Worm (Caenorhabditis elegans) whole organism, late embryonic: Measurements from ENCODE around the gene Y47D3B.3.

ENCODE experiments used
- C08G9.2 ChIP-seq: sonication (generic microtip); optimal IDR thresholded peaks from 2 replicates; lab custom pipeline; 2016; ENCODE audit warnings: mild to moderate bottlenecking, missing genetic modification characterization, moderate library complexity, missing compliant biosample characterization
- F13H6.1 ChIP-seq: sonication (generic microtip); optimal IDR thresholded peaks from 2 replicates; lab custom pipeline; 2016; ENCODE audit warnings: missing genetic modification characterization, missing compliant biosample characterization
- K09A11.1 ChIP-seq: sonication (generic microtip); optimal IDR thresholded peaks from 2 replicates; lab custom pipeline; 2017; ENCODE audit warnings: antibody characterized with exemption, mild to moderate bottlenecking, missing genetic modification characterization, missing compliant biosample characterization; ENCODE audit not compliant: insufficient read depth
- ama-1 ChIP-seq: fragments of 150-350 bp; optimal IDR thresholded peaks from 2 replicates; lab custom pipeline; 2014
- ceh-14 ChIP-seq: sonication (generic microtip); optimal IDR thresholded peaks from 2 replicates; lab custom pipeline; 2016; ENCODE audit warnings: missing genotype, missing genetic modification characterization, missing compliant biosample characterization
- elt-2 ChIP-seq: sonication (generic microtip); optimal IDR thresholded peaks from 2 replicates; lab custom pipeline; 2016; ENCODE audit warnings: missing genetic modification reagents, missing genetic modification characterization, missing compliant biosample characterization
- fkh-10 ChIP-seq: fragments of 150-350 bp; optimal IDR thresholded peaks from 2 replicates; lab custom pipeline; 2014; ENCODE audit warnings: missing biosample characterization, missing genetic modification reagents, missing genetic modification characterization
- pha-4 ChIP-seq: fragments of 150-350 bp; optimal IDR thresholded peaks from 2 replicates; lab custom pipeline; 2018; ENCODE audit warnings: missing biosample characterization, missing genetic modification reagents, missing genetic modification characterization
- unc-42 ChIP-seq: sonication (generic microtip); optimal IDR thresholded peaks from 2 replicates; lab custom pipeline; 2016; ENCODE audit warnings: missing genotype, missing genetic modification characterization, missing compliant biosample characterization

- TF ChIP-seq F13H6.1 (tag; lab: Kevin White, UChicago) (no peak), unc-42 (tag; lab: Kevin White, UChicago) (no peak), C08G9.2 (tag; lab: Kevin White, UChicago) (no peak), elt-2 (tag; lab: Kevin White, UChicago) (no peak), fkh-10 (GFP tag; lab: Kevin White, UChicago) (no peak), K09A11.1 (tag; lab: Kevin White, UChicago) (no peak), ceh-14 (tag; lab: Kevin White, UChicago) (no peak), pha-4 (tag; lab: Kevin White, UChicago) (no peak), ama-1 (lab: Kevin White, UChicago) (no peak)
These were observed 47.3 kb downstream of the Y47D3B.3 start for ce11 chrIII:11444796-11445386.
